Fruit fly (Drosophila melanogaster) whole organism, prepupa: ENCODE data around the gene CG3184.
A peak's percentile ranks its signal among the peaks of the same experiment; 100 is the strongest.

Experiments used
- Blimp-1 ChIP-seq: fragments of 200-800 bp; sonication (Bioruptor generic); optimal IDR thresholded peaks from 3 replicates; lab custom pipeline; 2017; ENCODE audit warnings: missing biosample characterization, missing genetic modification characterization, mild to moderate bottlenecking, moderate library complexity, missing genetic modification reagents
- CG10669 ChIP-seq: fragments of 200-800 bp; sonication (Bioruptor generic); optimal IDR thresholded peaks from 3 replicates; lab custom pipeline; 2018; ENCODE audit warnings: missing biosample characterization, mild to moderate bottlenecking, missing genetic modification characterization, moderate library complexity
- CG11294 ChIP-seq: fragments of 200-800 bp; sonication (Bioruptor generic); IDR thresholded peaks from 2 replicates; pipeline ENCODE4 v1.3.6; 2022; ENCODE audit warnings: missing biosample characterization, missing genetic modification characterization
- CG11762 ChIP-seq: fragments of 200-800 bp; sonication (Bioruptor generic); optimal IDR thresholded peaks from 3 replicates; lab custom pipeline; 2016; ENCODE audit warnings: missing biosample characterization, missing genetic modification characterization; ENCODE audit not compliant: insufficient read depth
- CG11902 ChIP-seq: fragments of 200-800 bp; sonication (Bioruptor generic); optimal IDR thresholded peaks from 3 replicates; lab custom pipeline; 2016; ENCODE audit warnings: missing biosample characterization, missing genetic modification characterization
- CG15336 ChIP-seq: fragments of 200-800 bp; sonication (Bioruptor generic); IDR thresholded peaks from 2 replicates; pipeline ENCODE4 v1.3.6; 2022; ENCODE audit warnings: missing biosample characterization, missing genetic modification characterization
- CG1621 ChIP-seq: fragments of 200-800 bp; sonication (Bioruptor generic); optimal IDR thresholded peaks from 3 replicates; lab custom pipeline; 2018; ENCODE audit warnings: missing biosample characterization, mild to moderate bottlenecking, missing genetic modification characterization
- CG16779 ChIP-seq: fragments of 200-800 bp; sonication (Bioruptor generic); optimal IDR thresholded peaks from 3 replicates; lab custom pipeline; 2017; ENCODE audit warnings: missing biosample characterization, mild to moderate bottlenecking, missing genetic modification characterization
- CG31627 ChIP-seq: fragments of 200-800 bp; sonication (Bioruptor generic); optimal IDR thresholded peaks from 3 replicates; lab custom pipeline; 2016; ENCODE audit warnings: missing biosample characterization, missing genetic modification characterization
- CG3919 ChIP-seq: fragments of 200-800 bp; sonication (Bioruptor generic); optimal IDR thresholded peaks from 3 replicates; lab custom pipeline; 2016; ENCODE audit warnings: missing biosample characterization, missing genetic modification characterization
- CG4318 ChIP-seq: fragments of 200-800 bp; sonication (Bioruptor generic); optimal IDR thresholded peaks from 3 replicates; lab custom pipeline; 2017; ENCODE audit warnings: missing biosample characterization, mild to moderate bottlenecking, missing genetic modification characterization
- CG6276 ChIP-seq: fragments of 200-800 bp; sonication (Bioruptor generic); optimal IDR thresholded peaks from 2 replicates; lab custom pipeline; 2017; ENCODE audit warnings: missing biosample characterization, mild to moderate bottlenecking, missing genetic modification characterization
- CG6792 ChIP-seq: fragments of 200-800 bp; sonication (Bioruptor generic); optimal IDR thresholded peaks from 3 replicates; lab custom pipeline; 2016; ENCODE audit warnings: missing biosample characterization, missing genetic modification characterization
- CG7368 ChIP-seq: fragments of 200-800 bp; sonication (Bioruptor generic); optimal IDR thresholded peaks from 3 replicates; lab custom pipeline; 2016; ENCODE audit warnings: missing biosample characterization, missing genetic modification characterization
- CG8319 ChIP-seq: fragments of 200-800 bp; sonication (Bioruptor generic); optimal IDR thresholded peaks from 3 replicates; lab custom pipeline; 2016; ENCODE audit warnings: missing biosample characterization, missing genetic modification characterization
- CG8632 ChIP-seq: fragments of 200-800 bp; sonication (Bioruptor generic); optimal IDR thresholded peaks from 3 replicates; lab custom pipeline; 2016; ENCODE audit warnings: missing biosample characterization, missing genetic modification characterization
- CG9139 ChIP-seq: fragments of 200-800 bp; sonication (Bioruptor generic); optimal IDR thresholded peaks from 3 replicates; lab custom pipeline; 2017; ENCODE audit warnings: missing biosample characterization, mild to moderate bottlenecking, missing genetic modification characterization
- Eip75B ChIP-seq: fragments of 200-800 bp; sonication (Bioruptor generic); optimal IDR thresholded peaks from 3 replicates; lab custom pipeline; 2016; ENCODE audit warnings: missing biosample characterization, missing genetic modification characterization
- Eip93F ChIP-seq: fragments of 200-800 bp; sonication (Bioruptor generic); optimal IDR thresholded peaks from 2 replicates; lab custom pipeline; 2016; ENCODE audit warnings: missing biosample characterization, mild to moderate bottlenecking, missing genetic modification characterization
- Ets21C ChIP-seq: fragments of 200-800 bp; sonication (Bioruptor generic); optimal IDR thresholded peaks from 3 replicates; lab custom pipeline; 2016; ENCODE audit warnings: missing biosample characterization, missing genetic modification characterization
- Ets96B ChIP-seq: fragments of 200-800 bp; optimal IDR thresholded peaks from 2 replicates; lab custom pipeline; 2019; ENCODE audit warnings: missing biosample characterization, mild to moderate bottlenecking, missing genetic modification characterization, moderate library complexity
- Hr38 ChIP-seq: sonication (Bioruptor generic); optimal IDR thresholded peaks from 2 replicates; lab custom pipeline; 2016; ENCODE audit warnings: missing biosample characterization, missing genetic modification characterization
- Hr4 ChIP-seq: fragments of 200-800 bp; sonication (Bioruptor generic); optimal IDR thresholded peaks from 3 replicates; lab custom pipeline; 2016; ENCODE audit warnings: missing biosample characterization, missing genetic modification characterization
- Met ChIP-seq: fragments of 200-800 bp; sonication (Bioruptor generic); optimal IDR thresholded peaks from 3 replicates; lab custom pipeline; 2016; ENCODE audit warnings: missing biosample characterization, missing genetic modification characterization
- OdsH ChIP-seq: fragments of 200-800 bp; sonication (Bioruptor generic); optimal IDR thresholded peaks from 3 replicates; lab custom pipeline; 2016; ENCODE audit warnings: missing biosample characterization, missing genetic modification characterization
- Smox ChIP-seq: fragments of 200-800 bp; sonication (Bioruptor generic); optimal IDR thresholded peaks from 3 replicates; lab custom pipeline; 2016; ENCODE audit warnings: missing biosample characterization, missing genetic modification characterization
- Sox102F ChIP-seq: fragments of 200-800 bp; sonication (Bioruptor generic); optimal IDR thresholded peaks from 2 replicates; lab custom pipeline; 2016; ENCODE audit warnings: missing biosample characterization, mild to moderate bottlenecking, missing genetic modification characterization
- Sox14 ChIP-seq: fragments of 200-800 bp; sonication (Bioruptor generic); optimal IDR thresholded peaks from 3 replicates; lab custom pipeline; 2016; ENCODE audit warnings: missing biosample characterization, missing genetic modification characterization
- achi ChIP-seq: fragments of 200-800 bp; sonication (Bioruptor generic); optimal IDR thresholded peaks from 3 replicates; lab custom pipeline; 2016; ENCODE audit warnings: missing biosample characterization, missing genetic modification characterization
- acj6 ChIP-seq: fragments of 200-800 bp; sonication (Bioruptor generic); optimal IDR thresholded peaks from 3 replicates; lab custom pipeline; 2016; ENCODE audit warnings: missing biosample characterization, missing genetic modification characterization
- cyc ChIP-seq: fragments of 200-800 bp; sonication (Bioruptor generic); optimal IDR thresholded peaks from 3 replicates; lab custom pipeline; 2016; ENCODE audit warnings: missing biosample characterization, missing genetic modification characterization
- dsx ChIP-seq: fragments of 200-800 bp; optimal IDR thresholded peaks from 3 replicates; lab custom pipeline; 2019; ENCODE audit warnings: missing biosample characterization, mild to moderate bottlenecking, missing genetic modification characterization, moderate library complexity; ENCODE audit not compliant: poor library complexity, severe bottlenecking
- eg ChIP-seq: fragments of 200-800 bp; sonication (Bioruptor generic); IDR thresholded peaks from 3 replicates; pipeline ENCODE4 v1.3.6; 2022; ENCODE audit warnings: missing biosample characterization, missing genetic modification characterization
- fd59A ChIP-seq: fragments of 200-800 bp; sonication (Bioruptor generic); optimal IDR thresholded peaks from 2 replicates; lab custom pipeline; 2017; ENCODE audit warnings: missing biosample characterization, mild to moderate bottlenecking, missing genetic modification characterization, missing genetic modification reagents
- fd85E ChIP-seq: fragments of 200-800 bp; sonication (Bioruptor generic); optimal IDR thresholded peaks from 3 replicates; lab custom pipeline; 2016; ENCODE audit warnings: missing biosample characterization, missing genetic modification characterization
- fkh ChIP-seq: fragments of 200-800 bp; sonication (Bioruptor generic); optimal IDR thresholded peaks from 3 replicates; lab custom pipeline; 2017; ENCODE audit warnings: missing biosample characterization, mild to moderate bottlenecking, missing genetic modification characterization, moderate library complexity
- lz ChIP-seq: fragments of 200-800 bp; sonication (Bioruptor generic); optimal IDR thresholded peaks from 3 replicates; lab custom pipeline; 2016; ENCODE audit warnings: missing biosample characterization, missing genetic modification characterization
- net ChIP-seq: fragments of 200-800 bp; sonication (Bioruptor generic); optimal IDR thresholded peaks from 3 replicates; lab custom pipeline; 2016; ENCODE audit warnings: missing biosample characterization, missing genetic modification characterization
- salr ChIP-seq, 2 experiments: fragments of 200-800 bp; sonication (Bioruptor generic); optimal IDR thresholded peaks; 3 replicates each; lab custom pipeline; 2016 to 2018; ENCODE audit warnings: missing biosample characterization in 2 of 2, missing genetic modification characterization in 2 of 2, mild to moderate bottlenecking in 1 of 2
- spab ChIP-seq: fragments of 200-800 bp; sonication (Bioruptor generic); optimal IDR thresholded peaks from 2 replicates; lab custom pipeline; 2017; ENCODE audit warnings: missing biosample characterization, mild to moderate bottlenecking, missing genetic modification characterization, missing genetic modification reagents
- ss ChIP-seq, 2 experiments: fragments of 200-800 bp; sonication (Bioruptor generic); optimal IDR thresholded peaks; 2 replicates in 1 of 2; 3 replicates in 1 of 2; lab custom pipeline; 2017 to 2018; ENCODE audit warnings: mild to moderate bottlenecking in 2 of 2, missing biosample characterization in 2 of 2, missing genetic modification characterization in 2 of 2, moderate library complexity in 1 of 2
- svp ChIP-seq: fragments of 200-800 bp; sonication (Bioruptor generic); peaks from one replicate; lab custom pipeline; 2016; ENCODE audit warnings: missing biosample characterization, missing genetic modification characterization
- topi ChIP-seq: fragments of 200-800 bp; sonication (Bioruptor generic); optimal IDR thresholded peaks from 3 replicates; lab custom pipeline; 2016; ENCODE audit warnings: missing biosample characterization, missing genetic modification characterization
- vri ChIP-seq: fragments of 200-800 bp; sonication (Bioruptor generic); optimal IDR thresholded peaks from 3 replicates; lab custom pipeline; 2016; ENCODE audit warnings: missing biosample characterization, mild to moderate bottlenecking, missing genetic modification characterization

Gene CG3184

DNA sequence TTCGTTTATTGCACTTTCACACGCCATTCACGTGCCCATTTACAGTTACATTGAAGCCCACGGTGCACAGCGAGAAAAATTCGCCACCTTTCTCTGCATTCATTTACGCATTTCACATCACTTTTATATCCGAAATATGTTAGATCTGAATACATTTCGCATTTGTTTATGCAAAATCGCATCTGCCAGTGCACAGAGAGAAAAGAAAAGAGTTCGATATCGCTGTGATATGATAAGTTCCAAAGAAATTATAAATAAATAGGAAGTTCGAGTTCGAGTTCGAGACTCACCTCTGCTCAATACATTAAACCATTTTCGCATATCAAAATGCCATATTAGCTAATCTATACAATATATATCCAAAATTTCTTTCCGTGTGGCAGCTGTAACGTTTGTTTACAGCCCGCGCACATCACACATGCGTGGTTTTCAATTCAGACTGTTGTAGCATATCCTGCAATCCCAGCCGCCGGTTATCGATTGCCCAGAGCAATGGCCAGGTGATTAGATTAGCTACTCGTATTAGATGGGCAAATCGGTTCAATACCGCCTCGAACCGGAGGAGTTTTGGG, 32.5 kb downstream of the CG3184 start (continued):
- TF ChIP-seq Sox14 (GFP tag; lab: Kevin White, UChicago) = peak; percentile 91
- peak; percentile 85 for TF ChIP-seq spab (GFP tag; lab: Kevin White, UChicago)
- TF ChIP-seq dsx (GFP tag; lab: Kevin White, UChicago) = peak; percentile 85
- TF ChIP-seq CG8632 = peak; percentile 90
- peak; percentile 89 for TF ChIP-seq CG11762 (GFP tag; lab: Kevin White, UChicago)
- peak; percentile 91 for TF ChIP-seq CG6792 (GFP tag; lab: Kevin White, UChicago)
- peak; percentile 77 to 88 for TF ChIP-seq ss (GFP tag; optimal IDR thresholded peaks at IDR 0.05; lab: Kevin White, UChicago)
- TF ChIP-seq Eip75B = peak; percentile 91
- TF ChIP-seq CG11294 (GFP tag; lab: Robert Waterston, UW) = peak; percentile 71
- peak; percentile 89 for TF ChIP-seq achi (GFP tag; lab: Kevin White, UChicago)
- peak; percentile 86 for TF ChIP-seq Blimp-1 (GFP tag; lab: Kevin White, UChicago)
- TF ChIP-seq Sox102F (GFP tag; lab: Kevin White, UChicago) = peak; percentile 90
- TF ChIP-seq Smox (GFP tag; lab: Kevin White, UChicago) = peak; percentile 92
- peak; percentile 96 for TF ChIP-seq topi (GFP tag; lab: Kevin White, UChicago)
- TF ChIP-seq CG4318 (GFP tag; lab: Kevin White, UChicago) = peak; percentile 92
- TF ChIP-seq net (GFP tag; lab: Kevin White, UChicago) = peak; percentile 93
- peak; percentile 55 for TF ChIP-seq fkh (GFP tag; lab: Kevin White, UChicago)
- peak; percentile 80 for TF ChIP-seq vri (GFP tag; lab: Kevin White, UChicago)
- TF ChIP-seq CG9139 (GFP tag; lab: Kevin White, UChicago) = peak; percentile 65
- peak; percentile 91 for TF ChIP-seq CG10669 (GFP tag; lab: Kevin White, UChicago)
- peak; percentile 96 for TF ChIP-seq svp (GFP tag; lab: Kevin White, UChicago)
- TF ChIP-seq OdsH (GFP tag; lab: Kevin White, UChicago) = peak; percentile 93
- peak; percentile 93 for TF ChIP-seq lz (GFP tag; lab: Kevin White, UChicago)
- peak; percentile 89 for TF ChIP-seq Eip93F (GFP tag; lab: Kevin White, UChicago)
- peak; percentile 89 for TF ChIP-seq eg (GFP tag; lab: Robert Waterston, UW)
- TF ChIP-seq Ets96B (tag; lab: Kevin White, UChicago) = peak; percentile 84
- peak; percentile 91 for TF ChIP-seq acj6

DNA sequence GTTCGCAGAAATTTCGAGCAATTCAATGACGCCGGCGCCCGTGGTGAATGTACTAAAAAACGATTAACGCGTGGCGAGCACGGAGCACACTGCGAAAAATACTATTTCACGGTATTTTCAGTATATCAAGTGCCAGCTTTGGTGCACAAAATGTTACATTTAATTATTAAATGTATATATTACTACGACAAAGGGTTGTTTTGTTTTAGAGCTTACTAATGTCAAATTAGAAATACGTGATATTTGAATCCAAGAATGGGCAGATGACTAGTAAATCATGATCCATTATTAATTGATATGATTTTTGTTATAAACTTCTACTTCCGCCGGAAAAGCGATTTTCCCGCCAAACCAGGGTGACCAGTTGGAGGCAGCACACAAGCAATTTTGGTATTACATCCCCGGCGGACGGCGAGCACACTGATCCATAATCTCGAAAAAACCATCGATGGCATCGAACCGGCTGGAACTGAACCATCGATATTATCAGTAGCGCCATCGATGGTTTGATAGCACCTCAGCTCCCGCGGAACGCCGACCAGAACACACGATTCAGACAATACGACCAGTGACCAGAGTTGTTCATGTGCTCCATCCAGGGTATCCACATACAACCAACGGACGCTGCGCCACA, 34.3 kb downstream of the CG3184 start, which contains the start of the genes CG3226 and Cdc7:
CG3226 (minus strand) TSS at position 51 of the 634 bp plus-strand sequence.
Cdc7 (plus strand) TSS at position 344 of the 634 bp plus-strand sequence.
- peak; percentile 64 to 78 for TF ChIP-seq ss (GFP tag; optimal IDR thresholded peaks at IDR 0.05; lab: Kevin White, UChicago)
- peak; percentile 70 for TF ChIP-seq topi (GFP tag; lab: Kevin White, UChicago)
- no peak for TF ChIP-seq Hr38 (GFP tag; lab: Kevin White, UChicago)
- peak; percentile 60 for TF ChIP-seq CG8632
- peak; percentile 35 for TF ChIP-seq fd59A
- peak; percentile 31 for TF ChIP-seq CG16779
- peak; percentile 64 for TF ChIP-seq CG3919 (GFP tag; lab: Kevin White, UChicago)
- TF ChIP-seq CG4318 (GFP tag; lab: Kevin White, UChicago) = no peak
- peak; percentile 57 for TF ChIP-seq CG10669 (GFP tag; lab: Kevin White, UChicago)
- TF ChIP-seq net (GFP tag; lab: Kevin White, UChicago) = peak; percentile 70
- no peak for TF ChIP-seq CG15336 (GFP tag; lab: Robert Waterston, UW)
- peak; percentile 51 for TF ChIP-seq CG1621
- peak; percentile 18 for TF ChIP-seq spab (GFP tag; lab: Kevin White, UChicago)
- peak; percentile 57 for TF ChIP-seq cyc (GFP tag; lab: Kevin White, UChicago)
- peak; percentile 50 for TF ChIP-seq CG31627 (GFP tag; lab: Kevin White, UChicago)
- TF ChIP-seq Smox (GFP tag; lab: Kevin White, UChicago) = peak; percentile 56
- no peak for TF ChIP-seq Ets21C (GFP tag; lab: Kevin White, UChicago)
- TF ChIP-seq CG11762 (GFP tag; lab: Kevin White, UChicago) = peak; percentile 32
- TF ChIP-seq CG7368 = peak; percentile 60
- TF ChIP-seq fd85E (GFP tag; lab: Kevin White, UChicago) = peak; percentile 46
- peak; percentile 4 to 27 for TF ChIP-seq salr (GFP tag; optimal IDR thresholded peaks at IDR 0.05; lab: Kevin White, UChicago)
- TF ChIP-seq CG8319 (GFP tag; lab: Kevin White, UChicago) = peak; percentile 55
- peak; percentile 68 for TF ChIP-seq Sox102F (GFP tag; lab: Kevin White, UChicago)
- peak; percentile 64 for TF ChIP-seq achi (GFP tag; lab: Kevin White, UChicago)
- no peak for TF ChIP-seq CG11902
- peak; percentile 67 for TF ChIP-seq acj6
- TF ChIP-seq Eip75B = peak; percentile 42
- TF ChIP-seq CG9139 (GFP tag; lab: Kevin White, UChicago) = peak; percentile 53
- no peak for TF ChIP-seq Hr4 (GFP tag; lab: Kevin White, UChicago)
- TF ChIP-seq lz (GFP tag; lab: Kevin White, UChicago) = peak; percentile 50
- TF ChIP-seq Blimp-1 (GFP tag; lab: Kevin White, UChicago) = peak; percentile 58
- peak; percentile 9 for TF ChIP-seq CG6276 (GFP tag; lab: Kevin White, UChicago)
- peak; percentile 72 for TF ChIP-seq Met (GFP tag; lab: Kevin White, UChicago)
- TF ChIP-seq eg (GFP tag; lab: Robert Waterston, UW) = peak; percentile 53; the same call in 1 of the 3 replicates
- TF ChIP-seq CG11294 (GFP tag; lab: Robert Waterston, UW) = no peak
